Worm (Caenorhabditis elegans): ENCODE data around the gene srx-50.

srx-50 gene

ce11 chrIV:7083382-7083784 is 25.6 kb downstream of the srx-50 start, which contains the start of gene Y43B11AR.3 (continued):
- TF ChIP-seq fkh-10 (GFP tag; optimal IDR thresholded peaks at IDR 0.05) (no peak), F16B12.6 (tag; optimal IDR thresholded peaks at IDR 0.05) (no peak), snu-23 (GFP tag; optimal IDR thresholded peaks at IDR 0.05) (no peak), C16A3.4 (tag; optimal IDR thresholded peaks at IDR 0.05) (no peak), unc-86 (tag; optimal IDR thresholded peaks at IDR 0.05) (no peak), mep-1 (tag; optimal IDR thresholded peaks at IDR 0.05) (no peak), lsy-2 (tag; optimal IDR thresholded peaks at IDR 0.05) (peak in 1 of 2 experiments; percentile 14), efl-1 (optimal IDR thresholded peaks at IDR 0.05) (peak; percentile 9 to 12), efl-1 (GFP tag; optimal IDR thresholded peaks at IDR 0.05 in 1 of 2) (peak in 1 of 2 experiments; percentile 22), lin-14 (GFP tag; optimal IDR thresholded peaks at IDR 0.05) (no peak), lir-3 (tag; optimal IDR thresholded peaks at IDR 0.05; ENCODE audit: poor library complexity) (no peak), C34B4.2 (tag; optimal IDR thresholded peaks at IDR 0.05) (no peak), Y116A8C.19 (tag; optimal IDR thresholded peaks at IDR 0.05; ENCODE audit: borderline replicate concordance) (no peak), nhr-12 (tag; optimal IDR thresholded peaks at IDR 0.05) (no peak), tlp-1 (tag; optimal IDR thresholded peaks at IDR 0.05) (no peak), nhr-85 (tag) (peak; percentile 56), ces-1 (GFP tag; optimal IDR thresholded peaks at IDR 0.05) (no peak), nhr-47 (tag; optimal IDR thresholded peaks at IDR 0.05) (peak; percentile 8), hpl-2 (GFP tag; optimal IDR thresholded peaks at IDR 0.05) (no peak), pax-3 (tag; optimal IDR thresholded peaks at IDR 0.05) (no peak), sup-37 (GFP tag; optimal IDR thresholded peaks at IDR 0.05) (no peak), pag-3 (tag; optimal IDR thresholded peaks at IDR 0.05; ENCODE audit: borderline replicate concordance, insufficient read depth) (no peak), lin-13 (GFP tag; optimal IDR thresholded peaks at IDR 0.05) (no peak), skn-1 (tag; optimal IDR thresholded peaks at IDR 0.05) (no peak), jun-1 (tag; optimal IDR thresholded peaks at IDR 0.05) (no peak), egl-27 (tag; optimal IDR thresholded peaks at IDR 0.05) (no peak), ceh-88 (GFP tag; IDR thresholded peaks at IDR 0.05) (no peak), zip-4 (GFP tag; optimal IDR thresholded peaks at IDR 0.05) (no peak), sptf-1 (tag; optimal IDR thresholded peaks at IDR 0.05) (no peak), dpl-1 (GFP tag; optimal IDR thresholded peaks at IDR 0.05) (no peak), ceh-8 (GFP tag; optimal IDR thresholded peaks at IDR 0.05) (no peak), nhr-20 (tag; optimal IDR thresholded peaks at IDR 0.05) (no peak), nhr-237 (tag; optimal IDR thresholded peaks at IDR 0.05) (no peak), alr-1 (tag; optimal IDR thresholded peaks at IDR 0.05; ENCODE audit: borderline replicate concordance) (no peak), fkh-8 (tag; optimal IDR thresholded peaks at IDR 0.05) (no peak), fkh-4 (tag; optimal IDR thresholded peaks at IDR 0.05; ENCODE audit: borderline replicate concordance) (no peak)

ce11 chrIV:7083976-7084375 is 26.2 kb downstream of the srx-50 start:
- TF ChIP-seq egl-13 (tag; optimal IDR thresholded peaks at IDR 0.05): no peak

ce11 chrIV:7084632-7085160 is 26.9 kb downstream of the srx-50 start, which contains the start of gene rps-4:
TSS of gene rps-4 (minus strand) at chrIV:7084682.
- TF ChIP-seq rnt-1 (tag; optimal IDR thresholded peaks at IDR 0.05) (peak; percentile 94), unc-62 (GFP tag; optimal IDR thresholded peaks at IDR 0.05) (no peak), unc-98 (GFP tag; IDR thresholded peaks at IDR 0.05) (peak; percentile 34; the same call in 1 of the 2 replicates), hlh-4 (tag; optimal IDR thresholded peaks at IDR 0.05) (no peak), fkh-10 (GFP tag; optimal IDR thresholded peaks at IDR 0.05) (peak; percentile 66), lin-13 (GFP tag; optimal IDR thresholded peaks at IDR 0.05) (peak; percentile 86), C16A3.4 (tag; optimal IDR thresholded peaks at IDR 0.05) (peak; percentile 95), nhr-28 (tag; optimal IDR thresholded peaks at IDR 0.05) (no peak), aly-2 (tag; optimal IDR thresholded peaks at IDR 0.05) (peak; percentile 23), nhr-19 (GFP tag; conservative IDR thresholded peaks at IDR 0.05) (peak; percentile 94), irx-1 (tag; optimal IDR thresholded peaks at IDR 0.05) (peak; percentile 78), nhr-12 (tag; optimal IDR thresholded peaks at IDR 0.05) (no peak), lin-39 (tag; optimal IDR thresholded peaks at IDR 0.05) (peak; percentile 59), snu-23 (GFP tag; optimal IDR thresholded peaks at IDR 0.05) (peak; percentile 95), ceh-88 (GFP tag; IDR thresholded peaks at IDR 0.05) (peak; percentile 77), dsc-1 (tag; optimal IDR thresholded peaks at IDR 0.05) (peak; percentile 80), snpc-4 (tag; optimal IDR thresholded peaks at IDR 0.05) (peak; percentile 81), skn-1 (tag; optimal IDR thresholded peaks at IDR 0.05) (peak; percentile 92), nhr-77 (tag; optimal IDR thresholded peaks at IDR 0.05) (peak; percentile 86), isw-1 (GFP tag; IDR thresholded peaks at IDR 0.05) (peak; percentile 90), zip-4 (GFP tag; optimal IDR thresholded peaks at IDR 0.05) (peak; percentile 45), lin-15B (tag; optimal IDR thresholded peaks at IDR 0.05) (peak; percentile 98)

Data from whole organism, L1 larva.